Fruit fly (Drosophila melanogaster): ENCODE results near the gene CG4645.

- TF ChIP-seq CG4318 (GFP tag; optimal IDR thresholded peaks at IDR 0.05) (no peak), Ets96B (tag; optimal IDR thresholded peaks at IDR 0.05) (no peak), Lpt (GFP tag; optimal IDR thresholded peaks at IDR 0.05) (no peak), salr (GFP tag; optimal IDR thresholded peaks at IDR 0.05) (no peak), Smox (GFP tag; optimal IDR thresholded peaks at IDR 0.05) (no peak), CG6854 (GFP tag; optimal IDR thresholded peaks at IDR 0.05) (no peak), Gug (GFP tag; IDR thresholded peaks at IDR 0.05) (no peak), Met (GFP tag; optimal IDR thresholded peaks at IDR 0.05) (no peak), dsx (GFP tag; optimal IDR thresholded peaks at IDR 0.05; ENCODE audit: poor library complexity, severe bottlenecking) (no peak), eg (GFP tag; IDR thresholded peaks at IDR 0.05) (no peak), Hr39 (GFP tag; optimal IDR thresholded peaks at IDR 0.05) (no peak), CG31627 (GFP tag; optimal IDR thresholded peaks at IDR 0.05) (no peak)
Observed at dm6 chrX:12919594-12919993, 9.8 kb downstream of the CG4645 start.
